Fruit fly (Drosophila melanogaster) whole organism, embryonic: ENCODE results near the gene Cpr23B.

Experiments used
- Adf1 ChIP-seq: fragments of 200-800 bp; sonication (Bioruptor generic); IDR thresholded peaks from 2 replicates; pipeline ENCODE4 v1.3.6; 2022; ENCODE audit warnings: missing biosample characterization, missing genetic modification characterization
- Atf6 ChIP-seq: fragments of 200-800 bp; sonication (Bioruptor generic); IDR thresholded peaks from 2 replicates; pipeline ENCODE4 v1.3.6; 2022; ENCODE audit warnings: missing biosample characterization, missing genetic modification characterization
- CG10431 ChIP-seq: fragments of 200-800 bp; sonication (Bioruptor generic); optimal IDR thresholded peaks from 3 replicates; lab custom pipeline; 2018; ENCODE audit warnings: missing biosample characterization, mild to moderate bottlenecking, missing genetic modification characterization
- CG12659 ChIP-seq: fragments of 200-800 bp; sonication (Bioruptor generic); optimal IDR thresholded peaks from 3 replicates; lab custom pipeline; 2017; ENCODE audit warnings: mild to moderate bottlenecking, missing biosample characterization, missing genetic modification reagents, missing genetic modification characterization
- CG12744 ChIP-seq: fragments of 200-800 bp; sonication (Bioruptor generic); optimal IDR thresholded peaks from 2 replicates; lab custom pipeline; 2016; ENCODE audit warnings: missing biosample characterization, missing genetic modification characterization
- CG15514 ChIP-seq: fragments of 200-800 bp; sonication (Bioruptor generic); optimal IDR thresholded peaks from 3 replicates; lab custom pipeline; 2017; ENCODE audit warnings: missing biosample characterization, missing genetic modification characterization, mild to moderate bottlenecking, moderate library complexity, missing genetic modification reagents
- CG15601 ChIP-seq: fragments of 200-800 bp; sonication (Bioruptor generic); optimal IDR thresholded peaks from 3 replicates; lab custom pipeline; 2019; ENCODE audit warnings: missing biosample characterization, mild to moderate bottlenecking, missing genetic modification characterization, moderate library complexity
- CG16813 ChIP-seq: fragments of 200-800 bp; sonication (Bioruptor generic); IDR thresholded peaks from 3 replicates; pipeline ENCODE4 v1.3.6; 2022; ENCODE audit warnings: missing biosample characterization, missing genetic modification characterization; ENCODE audit not compliant: partially characterized antibody
- CG17385 ChIP-seq: fragments of 200-800 bp; sonication (Bioruptor generic); optimal IDR thresholded peaks from 3 replicates; lab custom pipeline; 2018; ENCODE audit warnings: missing biosample characterization, mild to moderate bottlenecking, missing genetic modification characterization
- CG17829 ChIP-seq: fragments of 200-800 bp; optimal IDR thresholded peaks from 2 replicates; lab custom pipeline; 2019; ENCODE audit warnings: missing biosample characterization, mild to moderate bottlenecking, missing genetic modification characterization, moderate library complexity
- CG2202 ChIP-seq: fragments of 200-800 bp; sonication (Bioruptor generic); optimal IDR thresholded peaks from 2 replicates; lab custom pipeline; 2018; ENCODE audit warnings: missing biosample characterization, mild to moderate bottlenecking, missing genetic modification characterization
- CG2678 ChIP-seq: fragments of 200-800 bp; sonication (Bioruptor generic); optimal IDR thresholded peaks from 3 replicates; lab custom pipeline; 2019; ENCODE audit warnings: missing biosample characterization, mild to moderate bottlenecking, missing genetic modification characterization, moderate library complexity
- CG30020 ChIP-seq: fragments of 200-800 bp; optimal IDR thresholded peaks from 2 replicates; lab custom pipeline; 2019; ENCODE audit warnings: missing biosample characterization, mild to moderate bottlenecking, missing genetic modification characterization, moderate library complexity
- CG31388 ChIP-seq: fragments of 200-800 bp; sonication (Bioruptor generic); optimal IDR thresholded peaks from 2 replicates; lab custom pipeline; 2016; ENCODE audit warnings: missing biosample characterization, missing genetic modification characterization
- CG3281 ChIP-seq: fragments of 200-800 bp; sonication (Bioruptor generic); optimal IDR thresholded peaks from 3 replicates; lab custom pipeline; 2017; ENCODE audit warnings: missing biosample characterization, mild to moderate bottlenecking, missing genetic modification characterization
- CG3838 ChIP-seq: fragments of 200-800 bp; sonication (Bioruptor generic); optimal IDR thresholded peaks from 3 replicates; lab custom pipeline; 2016; ENCODE audit warnings: missing biosample characterization, missing genetic modification characterization
- CG3847 ChIP-seq: fragments of 200-800 bp; sonication (Bioruptor generic); IDR thresholded peaks from 2 replicates; pipeline ENCODE4 v1.3.6; 2022; ENCODE audit warnings: missing biosample characterization, missing genetic modification characterization
- CG4424 ChIP-seq: fragments of 200-800 bp; sonication (Bioruptor generic); optimal IDR thresholded peaks from 3 replicates; lab custom pipeline; 2016; ENCODE audit warnings: missing biosample characterization, missing genetic modification characterization
- CG4854 ChIP-seq: fragments of 200-800 bp; sonication (Bioruptor generic); optimal IDR thresholded peaks from 2 replicates; lab custom pipeline; 2016; ENCODE audit warnings: missing biosample characterization, missing genetic modification characterization, inconsistent platforms
- CG6689 ChIP-seq: fragments of 200-800 bp; sonication (Bioruptor generic); IDR thresholded peaks from 2 replicates; pipeline ENCODE4 v1.3.6; 2022; ENCODE audit warnings: missing biosample characterization, missing genetic modification characterization
- CG6791 ChIP-seq: fragments of 200-800 bp; sonication (Bioruptor generic); IDR thresholded peaks from 3 replicates; pipeline ENCODE4 v1.3.6; 2022; ENCODE audit warnings: missing biosample characterization, missing genetic modification characterization; ENCODE audit not compliant: partially characterized antibody
- CG7357 ChIP-seq: fragments of 200-800 bp; sonication (Bioruptor generic); IDR thresholded peaks from 3 replicates; pipeline ENCODE4 v1.3.6; 2022; ENCODE audit warnings: missing biosample characterization, missing genetic modification characterization
- CG9817 ChIP-seq: fragments of 200-800 bp; sonication (Bioruptor generic); optimal IDR thresholded peaks from 2 replicates; lab custom pipeline; 2018; ENCODE audit warnings: missing biosample characterization, mild to moderate bottlenecking, missing genetic modification characterization, moderate library complexity
- Deaf1 ChIP-seq: fragments of 200-800 bp; optimal IDR thresholded peaks from 3 replicates; lab custom pipeline; 2019; ENCODE audit warnings: missing biosample characterization, mild to moderate bottlenecking, missing genetic modification characterization, moderate library complexity
- Dek ChIP-seq: fragments of 200-800 bp; sonication (Bioruptor generic); optimal IDR thresholded peaks from 3 replicates; lab custom pipeline; 2019; ENCODE audit warnings: missing biosample characterization, mild to moderate bottlenecking, missing genetic modification characterization, moderate library complexity
- E2f2 ChIP-seq: fragments of 200-800 bp; sonication (Bioruptor generic); IDR thresholded peaks from 2 replicates; pipeline ENCODE4 v1.3.6; 2022; ENCODE audit warnings: missing biosample characterization, missing genetic modification characterization
- Fer3 ChIP-seq: fragments of 200-800 bp; sonication (Bioruptor generic); optimal IDR thresholded peaks from 2 replicates; lab custom pipeline; 2018; ENCODE audit warnings: missing biosample characterization, mild to moderate bottlenecking, missing genetic modification characterization, moderate library complexity
- HLH3B ChIP-seq: fragments of 200-800 bp; sonication (Bioruptor generic); IDR thresholded peaks from 2 replicates; pipeline ENCODE4 v1.3.6; 2022; ENCODE audit warnings: missing biosample characterization, missing genetic modification characterization
- Hand ChIP-seq: fragments of 200-800 bp; sonication (Bioruptor generic); optimal IDR thresholded peaks from 2 replicates; lab custom pipeline; 2017; ENCODE audit warnings: mild to moderate bottlenecking, missing biosample characterization, missing genetic modification reagents, missing genetic modification characterization
- Hr78 ChIP-seq, 2 experiments: fragments of 200-800 bp in 1 of 2; fragments of >200 bp in 1 of 2; sonication (Bioruptor generic) in 1 of 2; optimal IDR thresholded peaks; 2 replicates each; lab custom pipeline; 2017 to 2019; ENCODE audit warnings: missing biosample characterization in 2 of 2, missing genetic modification characterization in 2 of 2, mild to moderate bottlenecking in 1 of 2, moderate library complexity in 1 of 2
- MBD-R2 ChIP-seq: fragments of 200-800 bp; sonication (Bioruptor generic); IDR thresholded peaks from 2 replicates; pipeline ENCODE4 v1.3.6; 2022; ENCODE audit warnings: missing biosample characterization, missing genetic modification characterization
- Optix ChIP-seq: fragments of 200-800 bp; sonication (Bioruptor generic); IDR thresholded peaks from 3 replicates; pipeline ENCODE4 v1.3.6; 2022; ENCODE audit warnings: missing biosample characterization, missing genetic modification characterization
- Pdp1 ChIP-seq, 2 experiments: fragments of 200-800 bp; sonication (Bioruptor generic); optimal IDR thresholded peaks; 3 replicates each; lab custom pipeline; 2016; ENCODE audit warnings: missing biosample characterization in 2 of 2, missing genetic modification characterization in 2 of 2, mild to moderate bottlenecking in 1 of 2, moderate library complexity in 1 of 2
- Ptx1 ChIP-seq: fragments of 200-800 bp; sonication (Bioruptor generic); IDR thresholded peaks from 2 replicates; pipeline ENCODE4 v1.3.6; 2022; ENCODE audit warnings: missing biosample characterization, missing genetic modification characterization
- Six4 ChIP-seq: fragments of 200-800 bp; sonication (Bioruptor generic); optimal IDR thresholded peaks from 2 replicates; lab custom pipeline; 2016; ENCODE audit warnings: missing biosample characterization, missing genetic modification characterization
- Taf1 ChIP-seq: fragments of 200-800 bp; sonication (Bioruptor generic); IDR thresholded peaks from 2 replicates; pipeline ENCODE4 v1.3.6; 2022; ENCODE audit warnings: missing biosample characterization, missing genetic modification characterization
- danr ChIP-seq: fragments of 200-800 bp; sonication (Bioruptor generic); IDR thresholded peaks from 2 replicates; pipeline ENCODE4 v1.3.6; 2022; ENCODE audit warnings: missing biosample characterization, missing genetic modification characterization
- dimm ChIP-seq: fragments of 200-800 bp; sonication (Bioruptor generic); IDR thresholded peaks from 2 replicates; pipeline ENCODE4 v1.3.6; 2022; ENCODE audit warnings: missing biosample characterization, missing genetic modification characterization
- emc ChIP-seq: fragments of 200-800 bp; sonication (Bioruptor generic); optimal IDR thresholded peaks from 2 replicates; lab custom pipeline; 2016; ENCODE audit warnings: missing biosample characterization, missing genetic modification characterization
- h ChIP-seq: fragments of >200 bp; optimal IDR thresholded peaks from 2 replicates; lab custom pipeline; 2017
- ind ChIP-seq: fragments of 200-800 bp; sonication (Bioruptor generic); optimal IDR thresholded peaks from 3 replicates; lab custom pipeline; 2016; ENCODE audit warnings: missing biosample characterization, missing genetic modification characterization
- lilli ChIP-seq: fragments of 200-800 bp; sonication (Bioruptor generic); optimal IDR thresholded peaks from 3 replicates; lab custom pipeline; 2016; ENCODE audit warnings: missing biosample characterization, missing genetic modification characterization
- otp ChIP-seq: fragments of 200-800 bp; sonication (Bioruptor generic); IDR thresholded peaks from 3 replicates; pipeline ENCODE4, ENCODE4 v1.3.6; 2022; ENCODE audit warnings: missing biosample characterization, missing genetic modification characterization
- pum ChIP-seq: fragments of 200-800 bp; sonication (Bioruptor generic); optimal IDR thresholded peaks from 2 replicates; lab custom pipeline; 2016; ENCODE audit warnings: missing biosample characterization, missing genetic modification characterization
- row ChIP-seq: fragments of 200-800 bp; sonication (Bioruptor generic); IDR thresholded peaks from 3 replicates; pipeline ENCODE4 v1.3.6; 2022; ENCODE audit warnings: missing biosample characterization, missing genetic modification characterization
- sna ChIP-seq: fragments of 200-800 bp; sonication (Bioruptor generic); IDR thresholded peaks from 2 replicates; pipeline ENCODE4 v1.3.6; 2022; ENCODE audit warnings: missing biosample characterization, missing genetic modification characterization; ENCODE audit not compliant: partially characterized antibody
- sob ChIP-seq: fragments of 200-800 bp; sonication (Bioruptor generic); IDR thresholded peaks from 2 replicates; pipeline ENCODE4 v1.3.6; 2022; ENCODE audit warnings: missing biosample characterization, missing genetic modification characterization
- wor ChIP-seq: fragments of 200-800 bp; sonication (Bioruptor generic); IDR thresholded peaks from 2 replicates; pipeline ENCODE4 v1.3.6; 2022; ENCODE audit warnings: missing biosample characterization, missing genetic modification characterization
- z ChIP-seq: fragments of 200-800 bp; sonication (Bioruptor generic); IDR thresholded peaks from 3 replicates; pipeline ENCODE4 v1.3.6; 2022; ENCODE audit warnings: missing biosample characterization, missing genetic modification characterization

Gene Cpr23B

DNA sequence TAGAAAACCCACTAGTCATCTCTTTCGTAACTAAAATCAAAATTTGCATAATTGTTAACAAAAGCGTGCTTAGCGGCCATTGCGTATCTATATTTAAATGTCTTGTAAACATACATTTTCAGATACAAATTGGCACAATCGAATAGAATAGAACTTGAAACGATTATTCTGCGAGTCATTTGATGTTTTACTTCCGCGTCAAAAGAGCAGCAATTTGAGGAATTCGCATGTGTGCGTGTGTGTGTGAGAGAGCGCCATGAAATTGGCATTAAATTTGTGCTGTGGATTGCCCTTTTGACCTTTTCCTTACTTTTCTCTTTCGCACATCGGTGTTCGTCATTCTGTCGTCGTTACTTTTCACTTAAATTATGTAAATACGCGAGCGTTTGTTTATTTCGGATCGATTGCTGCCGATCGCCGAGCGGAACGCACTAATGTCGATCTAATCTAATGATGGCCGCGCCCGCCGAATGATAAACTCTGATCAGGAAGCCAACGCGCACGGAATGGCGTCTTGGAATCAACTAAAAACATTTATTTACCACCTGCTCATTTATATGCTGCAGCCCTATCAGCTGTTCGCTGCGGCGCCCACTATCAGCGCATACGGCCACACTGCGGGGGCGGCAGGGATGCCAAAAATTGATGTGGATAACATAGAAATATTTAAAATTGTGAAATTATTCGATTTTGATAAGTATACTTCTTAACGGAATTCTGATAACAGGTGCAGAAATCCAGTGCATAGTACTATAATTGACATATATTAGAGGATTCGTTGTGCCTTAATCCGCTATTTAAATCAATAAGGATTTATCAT, 46.7 kb downstream of the Cpr23B start:
- peak; percentile 78 for TF ChIP-seq row (GFP tag; lab: Robert Waterston, UW)
- TF ChIP-seq otp (GFP tag; lab: Robert Waterston, UW) = peak; percentile 61; the same call in 1 of the 3 replicates
- no peak for TF ChIP-seq h (lab: Kevin White, UChicago)
- TF ChIP-seq CG4854 (GFP tag; lab: Kevin White, UChicago) = no peak
- TF ChIP-seq CG3838 (GFP tag; lab: Kevin White, UChicago) = no peak
- TF ChIP-seq CG9817 (tag; lab: Kevin White, UChicago) = peak; percentile 48
- TF ChIP-seq Adf1 = peak; percentile 70
- TF ChIP-seq CG6689 (GFP tag; lab: Robert Waterston, UW) = no peak
- TF ChIP-seq Hr78 (GFP tag; optimal IDR thresholded peaks at IDR 0.05; lab: Kevin White, UChicago) = peak in 1 of 2 experiments; percentile 98
- TF ChIP-seq Six4 (GFP tag; lab: Kevin White, UChicago) = no peak
- peak; percentile 75 for TF ChIP-seq CG6791 (GFP tag; lab: Robert Waterston, UW)
- no peak for TF ChIP-seq wor (GFP tag; lab: Robert Waterston, UW)
- TF ChIP-seq CG30020 = peak; percentile 32
- TF ChIP-seq emc (GFP tag; lab: Kevin White, UChicago) = peak; percentile 19
- no peak for TF ChIP-seq CG10431
- peak; percentile 91 for TF ChIP-seq CG15514 (GFP tag; lab: Kevin White, UChicago)
- peak; percentile 72 for TF ChIP-seq Deaf1 (tag; lab: Kevin White, UChicago)
- TF ChIP-seq lilli (GFP tag; lab: Kevin White, UChicago) = no peak
- TF ChIP-seq CG12659 (GFP tag; lab: Kevin White, UChicago) = peak; percentile 84
- TF ChIP-seq z = 0 out of 3 replicates have a peak, but pooled peaks have one; percentile 25
- peak; percentile 77 for TF ChIP-seq E2f2
- no peak for TF ChIP-seq CG31388 (GFP tag; lab: Kevin White, UChicago)
- TF ChIP-seq Fer3 (tag; lab: Kevin White, UChicago) = peak; percentile 42
- 0 out of 2 replicates have a peak, but pooled peaks have one; percentile 10 for TF ChIP-seq HLH3B (GFP tag; lab: Robert Waterston, UW)
- TF ChIP-seq Optix (GFP tag; lab: Robert Waterston, UW) = 0 out of 3 replicates have a peak, but pooled peaks have one; percentile 36
- TF ChIP-seq MBD-R2 (GFP tag; lab: Robert Waterston, UW) = peak; percentile 74
- peak; percentile 33 for TF ChIP-seq Dek (tag; lab: Kevin White, UChicago)
- TF ChIP-seq CG15601 = peak; percentile 39
- no peak for TF ChIP-seq CG7357 (GFP tag; lab: Robert Waterston, UW)
- TF ChIP-seq Pdp1 (GFP tag; optimal IDR thresholded peaks at IDR 0.05; lab: Kevin White, UChicago) = peak in 1 of 2 experiments; percentile 14
- TF ChIP-seq sna (GFP tag; lab: Robert Waterston, UW) = 0 out of 2 replicates have a peak, but pooled peaks have one; percentile 34
- no peak for TF ChIP-seq pum (GFP tag; lab: Kevin White, UChicago)
- no peak for TF ChIP-seq ind
- no peak for TF ChIP-seq dimm
- peak; percentile 31 for TF ChIP-seq Atf6 (GFP tag; lab: Robert Waterston, UW)
- peak; percentile 40 for TF ChIP-seq CG17829 (tag; lab: Kevin White, UChicago)
- peak; percentile 14 for TF ChIP-seq CG2202 (tag; lab: Kevin White, UChicago)
- no peak for TF ChIP-seq CG12744 (GFP tag; lab: Kevin White, UChicago)
- TF ChIP-seq sob = peak; percentile 63
- 0 out of 2 replicates have a peak, but pooled peaks have one; percentile 11 for TF ChIP-seq Ptx1 (GFP tag; lab: Robert Waterston, UW)
- peak; percentile 70 for TF ChIP-seq CG3847 (GFP tag; lab: Robert Waterston, UW)
- no peak for TF ChIP-seq danr
- no peak; the same call in 1 of the 2 replicates for TF ChIP-seq Taf1 (GFP tag; lab: Robert Waterston, UW)
- TF ChIP-seq CG3281 = peak; percentile 55
- peak; percentile 44 for TF ChIP-seq CG2678 (tag; lab: Kevin White, UChicago)
- TF ChIP-seq CG17385 = peak; percentile 32
- TF ChIP-seq CG4424 (GFP tag; lab: Kevin White, UChicago) = no peak
- TF ChIP-seq CG16813 (GFP tag; lab: Robert Waterston, UW) = peak; percentile 18; the same call in 2 of the 3 replicates
- peak; percentile 39 for TF ChIP-seq Hand (GFP tag; lab: Kevin White, UChicago)
